Worm (Caenorhabditis elegans): ENCODE results near the gene arrd-18.

The arrd-18 gene

ce11 chrV:3276184-3276583, 35.7 kb downstream of the arrd-18 start:
- TF ChIP-seq unc-62 (GFP tag; optimal IDR thresholded peaks at IDR 0.05), result no peak
- TF ChIP-seq lin-32 (GFP tag; optimal IDR thresholded peaks at IDR 0.05), result no peak
- no peak for TF ChIP-seq elt-1 (tag; optimal IDR thresholded peaks at IDR 0.05; ENCODE audit: borderline replicate concordance, insufficient read depth)
- no peak for TF ChIP-seq ces-1 (GFP tag; optimal IDR thresholded peaks at IDR 0.05)
- TF ChIP-seq nhr-2 (tag; optimal IDR thresholded peaks at IDR 0.05), result no peak
- no peak for TF ChIP-seq blmp-1 (tag; optimal IDR thresholded peaks at IDR 0.05)

- TF ChIP-seq nhr-2 (tag; optimal IDR thresholded peaks at IDR 0.05) (no peak), nhr-76 (tag; optimal IDR thresholded peaks at IDR 0.05) (no peak), drap-1 (GFP tag; optimal IDR thresholded peaks at IDR 0.05) (no peak), tbx-8 (GFP tag; optimal IDR thresholded peaks at IDR 0.05) (no peak), bed-3 (GFP tag; optimal IDR thresholded peaks at IDR 0.05) (no peak), nhr-12 (tag; optimal IDR thresholded peaks at IDR 0.05) (no peak), nhr-28 (tag; optimal IDR thresholded peaks at IDR 0.05) (no peak), unc-39 (tag; optimal IDR thresholded peaks at IDR 0.05) (no peak), lin-13 (tag; optimal IDR thresholded peaks at IDR 0.05) (no peak), pha-4 (tag; optimal IDR thresholded peaks at IDR 0.05) (no peak), blmp-1 (tag; optimal IDR thresholded peaks at IDR 0.05) (no peak), ceh-83 (GFP tag; optimal IDR thresholded peaks at IDR 0.05) (no peak), lin-32 (GFP tag; optimal IDR thresholded peaks at IDR 0.05) (no peak), mls-2 (tag; optimal IDR thresholded peaks at IDR 0.05) (no peak), flh-1 (GFP tag; optimal IDR thresholded peaks at IDR 0.05) (no peak), snpc-4 (tag; optimal IDR thresholded peaks at IDR 0.05) (no peak), ztf-11 (tag; optimal IDR thresholded peaks at IDR 0.05) (no peak), unc-62 (GFP tag; optimal IDR thresholded peaks at IDR 0.05) (no peak), ham-2 (GFP tag; optimal IDR thresholded peaks at IDR 0.05) (no peak)
Measured at ce11 chrV:3275033-3275432, 36.9 kb downstream of the arrd-18 start, which contains the start of gene T28A11.3. Gene T28A11.3 (plus strand): TSS chrV:3275333.

ce11 chrV:3273577-3274100, 38.3 kb downstream of the arrd-18 start, which contains the start of gene T28A11.4:
Gene T28A11.4 (plus strand): TSS chrV:3274050.
- no peak for TF ChIP-seq ztf-11 (tag; optimal IDR thresholded peaks at IDR 0.05)
- no peak for TF ChIP-seq mep-1 (tag; optimal IDR thresholded peaks at IDR 0.05)
- no peak for TF ChIP-seq tbx-8 (GFP tag; optimal IDR thresholded peaks at IDR 0.05)
- no peak for TF ChIP-seq ceh-43 (GFP tag; optimal IDR thresholded peaks at IDR 0.05)
- TF ChIP-seq cnd-1 (tag; optimal IDR thresholded peaks at IDR 0.05), result no peak
- TF ChIP-seq ces-1 (GFP tag; optimal IDR thresholded peaks at IDR 0.05), result no peak

- TF ChIP-seq snpc-4 (tag; optimal IDR thresholded peaks at IDR 0.05), result no peak
- TF ChIP-seq tbx-8 (GFP tag; optimal IDR thresholded peaks at IDR 0.05), result no peak
- no peak for TF ChIP-seq flh-1 (GFP tag; optimal IDR thresholded peaks at IDR 0.05)
- TF ChIP-seq nhr-28 (tag; optimal IDR thresholded peaks at IDR 0.05), result no peak
- TF ChIP-seq lin-13 (tag; optimal IDR thresholded peaks at IDR 0.05), result no peak
- TF ChIP-seq blmp-1 (tag; optimal IDR thresholded peaks at IDR 0.05), result no peak
- no peak for TF ChIP-seq ceh-39 (tag; optimal IDR thresholded peaks at IDR 0.05)
- no peak for TF ChIP-seq nhr-76 (tag; optimal IDR thresholded peaks at IDR 0.05)
Measured at ce11 chrV:3273156-3273555, 38.8 kb downstream of the arrd-18 start, which contains the start of gene T28A11.20. Gene T28A11.20 (minus strand): TSS chrV:3273256.

- TF ChIP-seq snpc-4 (tag; optimal IDR thresholded peaks at IDR 0.05), result no peak
- no peak for TF ChIP-seq mab-5 (tag; optimal IDR thresholded peaks at IDR 0.05)
- TF ChIP-seq hlh-1 (tag; optimal IDR thresholded peaks at IDR 0.05), result no peak
- TF ChIP-seq ham-2 (GFP tag; optimal IDR thresholded peaks at IDR 0.05), result no peak
- TF ChIP-seq blmp-1 (tag; optimal IDR thresholded peaks at IDR 0.05), result no peak
- no peak for TF ChIP-seq ztf-11 (tag; optimal IDR thresholded peaks at IDR 0.05)
- no peak for TF ChIP-seq elt-1 (tag; optimal IDR thresholded peaks at IDR 0.05; ENCODE audit: borderline replicate concordance, insufficient read depth)
Measured at ce11 chrV:3269407-3269806, 42.5 kb downstream of the arrd-18 start, which contains the start of gene T28A11.19. Gene T28A11.19 (minus strand): TSS chrV:3269514.

ce11 chrV:3267950-3268349, 44.0 kb downstream of the arrd-18 start, which contains the start of gene T28A11.18:
Gene T28A11.18 (minus strand): TSS chrV:3268050.
- no peak for TF ChIP-seq mab-5 (tag; optimal IDR thresholded peaks at IDR 0.05)
- no peak for TF ChIP-seq lsy-2 (tag; optimal IDR thresholded peaks at IDR 0.05)
- TF ChIP-seq lin-32 (GFP tag; optimal IDR thresholded peaks at IDR 0.05), result no peak
- no peak for TF ChIP-seq snpc-4 (tag; optimal IDR thresholded peaks at IDR 0.05)
- no peak for TF ChIP-seq nhr-76 (tag; optimal IDR thresholded peaks at IDR 0.05)
- TF ChIP-seq unc-39 (tag; optimal IDR thresholded peaks at IDR 0.05), result no peak
